Worm (Caenorhabditis elegans) whole organism, early embryonic: ENCODE results near the gene nrx-1.

Experiments used
- B0310.2 ChIP-seq: sonication (generic microtip); optimal IDR thresholded peaks from 2 replicates; lab custom pipeline; 2016; ENCODE audit warnings: mild to moderate bottlenecking, missing genetic modification characterization, missing compliant biosample characterization
- ama-1 ChIP-seq: fragments of 150-350 bp; optimal IDR thresholded peaks from 2 replicates; lab custom pipeline; 2014
- ceh-36 ChIP-seq: sonication (generic microtip); optimal IDR thresholded peaks from 2 replicates; lab custom pipeline; 2016; ENCODE audit warnings: missing genetic modification characterization, inconsistent platforms, missing compliant biosample characterization
- ets-7 ChIP-seq: sonication (generic microtip); optimal IDR thresholded peaks from 2 replicates; lab custom pipeline; 2016; ENCODE audit warnings: missing genotype, missing genetic modification characterization, missing compliant biosample characterization
- flt-1 ChIP-seq: fragments of 200-800 bp; sonication (Bioruptor generic); IDR thresholded peaks from 2 replicates; pipeline ENCODE4 v1.3.6; 2022; ENCODE audit warnings: missing genetic modification characterization, missing compliant biosample characterization
- hmbx-1 ChIP-seq: sonication (generic microtip); optimal IDR thresholded peaks from 2 replicates; lab custom pipeline; 2016; ENCODE audit warnings: mild to moderate bottlenecking, missing genetic modification characterization, missing compliant biosample characterization
- hmg-4 ChIP-seq: fragments of 200-800 bp; sonication (Bioruptor generic); optimal IDR thresholded peaks from 2 replicates; lab custom pipeline; 2018; ENCODE audit warnings: mild to moderate bottlenecking, missing genetic modification characterization, missing compliant biosample characterization
- hnd-1 ChIP-seq: sonication (generic microtip); optimal IDR thresholded peaks from 2 replicates; lab custom pipeline; 2016; ENCODE audit warnings: missing genetic modification characterization, missing compliant biosample characterization
- scrt-1 ChIP-seq: fragments of 200-800 bp; sonication (Bioruptor generic); IDR thresholded peaks from 2 replicates; pipeline ENCODE4 v1.3.6; 2022; ENCODE audit warnings: missing genetic modification characterization, missing compliant biosample characterization
- sea-1 ChIP-seq: fragments of 200-800 bp; sonication (Bioruptor generic); conservative IDR thresholded peaks from 2 replicates; pipeline ENCODE4 v1.3.6; 2022; ENCODE audit warnings: missing genetic modification characterization, missing compliant biosample characterization
- tbx-11 ChIP-seq: fragments of 200-800 bp; sonication (Bioruptor generic); IDR thresholded peaks from 2 replicates; pipeline ENCODE4 v1.3.6; 2022; ENCODE audit warnings: missing genetic modification characterization, missing compliant biosample characterization
- tra-4 ChIP-seq: sonication (generic microtip); optimal IDR thresholded peaks from 2 replicates; lab custom pipeline; 2017; ENCODE audit warnings: missing genetic modification characterization, missing compliant biosample characterization

ce11 chrV:10814333-10814732 lies 10.5 kb upstream of the nrx-1 start:
- TF ChIP-seq B0310.2 (tag; lab: Kevin White, UChicago) (no peak), ets-7 (tag; lab: Kevin White, UChicago) (no peak), ama-1 (lab: Kevin White, UChicago) (no peak), flt-1 (GFP tag; lab: Robert Waterston, UW) (no peak), ceh-36 (tag; lab: Kevin White, UChicago) (no peak), hmg-4 (GFP tag; lab: Kevin White, UChicago) (no peak), scrt-1 (GFP tag; lab: Robert Waterston, UW) (no peak), hnd-1 (tag; lab: Kevin White, UChicago) (no peak), sea-1 (no peak), tbx-11 (GFP tag; lab: Robert Waterston, UW) (no peak), tra-4 (tag; lab: Kevin White, UChicago) (no peak), hmbx-1 (tag; lab: Kevin White, UChicago) (no peak)
